Fruit fly (Drosophila melanogaster): ENCODE data around the gene CG13377.

CG13377 gene

DNA sequence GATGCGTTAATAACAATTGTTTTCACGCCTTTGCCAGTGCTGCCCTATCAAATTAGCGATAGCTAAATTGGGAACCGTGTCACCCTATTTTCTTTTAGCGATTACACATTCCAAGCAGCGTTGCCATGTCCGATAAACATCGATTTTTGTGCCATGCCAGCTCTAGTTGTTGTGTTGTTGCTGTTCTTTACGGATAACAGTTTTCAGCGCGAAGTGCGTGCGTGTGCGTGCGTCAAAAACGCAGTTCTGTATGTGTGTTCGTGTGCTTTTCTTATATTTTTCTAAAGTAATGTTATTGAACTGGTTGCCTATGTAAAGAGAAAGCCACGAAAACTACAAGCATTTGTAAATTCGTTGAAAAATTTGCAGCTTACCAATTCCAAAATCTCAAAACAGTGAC is 18.0 kb downstream of the CG13377 start, which contains the start of the genes CG3038 and G9a:
TSS of gene CG3038 (minus strand) at position 55 of the 400 bp plus-strand sequence.
TSS of gene G9a (plus strand) at position 177 of the 400 bp plus-strand sequence.
- no peak for TF ChIP-seq CG6792 (GFP tag; optimal IDR thresholded peaks at IDR 0.05)
- peak; percentile 36 for TF ChIP-seq esn (GFP tag; optimal IDR thresholded peaks at IDR 0.05)
- TF ChIP-seq CG11902 (GFP tag; optimal IDR thresholded peaks at IDR 0.05), result no peak
- TF ChIP-seq Hr38 (GFP tag; optimal IDR thresholded peaks at IDR 0.05), result no peak
- TF ChIP-seq Hr39 (GFP tag; optimal IDR thresholded peaks at IDR 0.05), result no peak
- TF ChIP-seq CG32006 (GFP tag; optimal IDR thresholded peaks at IDR 0.05), result no peak
- no peak for TF ChIP-seq CG8319 (GFP tag; optimal IDR thresholded peaks at IDR 0.05)
- TF ChIP-seq CG7368 (GFP tag; optimal IDR thresholded peaks at IDR 0.05), result no peak
- peak; percentile 53 for TF ChIP-seq Sox14 (GFP tag; optimal IDR thresholded peaks at IDR 0.05)
- no peak for TF ChIP-seq fd59A (GFP tag; optimal IDR thresholded peaks at IDR 0.05)
- peak; percentile 22 for TF ChIP-seq CG31627 (GFP tag; optimal IDR thresholded peaks at IDR 0.05)
- TF ChIP-seq CG6808 (GFP tag; optimal IDR thresholded peaks at IDR 0.05), result no peak
- TF ChIP-seq achi (GFP tag; optimal IDR thresholded peaks at IDR 0.05), result peak; percentile 19
- TF ChIP-seq CG34406 (GFP tag; optimal IDR thresholded peaks at IDR 0.05), result no peak
- TF ChIP-seq eg (GFP tag; IDR thresholded peaks at IDR 0.05), result no peak
- no peak for TF ChIP-seq Eip75B (GFP tag; optimal IDR thresholded peaks at IDR 0.05)
- no peak for TF ChIP-seq CG11294 (GFP tag; IDR thresholded peaks at IDR 0.05)
- TF ChIP-seq CG1621 (tag; optimal IDR thresholded peaks at IDR 0.05), result peak; percentile 42
- peak; percentile 42 for TF ChIP-seq Eip78C (GFP tag)
- TF ChIP-seq CG3919 (GFP tag; optimal IDR thresholded peaks at IDR 0.05), result peak; percentile 5
- TF ChIP-seq cyc (GFP tag; optimal IDR thresholded peaks at IDR 0.05), result peak; percentile 31
- peak; percentile 5 for TF ChIP-seq lz (GFP tag; optimal IDR thresholded peaks at IDR 0.05)
- TF ChIP-seq CG11762 (GFP tag; optimal IDR thresholded peaks at IDR 0.05; ENCODE audit: insufficient read depth), result no peak
- TF ChIP-seq ss (GFP tag; optimal IDR thresholded peaks at IDR 0.05), result peak in 1 of 2 experiments; percentile 47
- TF ChIP-seq CG6854 (GFP tag; optimal IDR thresholded peaks at IDR 0.05), result peak; percentile 9
- no peak for TF ChIP-seq Sox102F (GFP tag; optimal IDR thresholded peaks at IDR 0.05)
- TF ChIP-seq vri (GFP tag; optimal IDR thresholded peaks at IDR 0.05), result peak; percentile 20
- TF ChIP-seq dsx (GFP tag; optimal IDR thresholded peaks at IDR 0.05; ENCODE audit: poor library complexity, severe bottlenecking), result peak; percentile 13
- no peak for TF ChIP-seq CG15336 (GFP tag; IDR thresholded peaks at IDR 0.05)
- no peak for TF ChIP-seq CG9139 (GFP tag; optimal IDR thresholded peaks at IDR 0.05)
- no peak for TF ChIP-seq Sox15 (GFP tag; optimal IDR thresholded peaks at IDR 0.05)
- TF ChIP-seq dac (GFP tag; optimal IDR thresholded peaks at IDR 0.05), result no peak
- no peak for TF ChIP-seq Lpt (GFP tag; optimal IDR thresholded peaks at IDR 0.05)
- no peak for TF ChIP-seq CG4318 (GFP tag; optimal IDR thresholded peaks at IDR 0.05)
- TF ChIP-seq Ets96B (tag; optimal IDR thresholded peaks at IDR 0.05), result no peak
- TF ChIP-seq OdsH (GFP tag; optimal IDR thresholded peaks at IDR 0.05), result no peak
- no peak for TF ChIP-seq Blimp-1 (GFP tag; optimal IDR thresholded peaks at IDR 0.05)
- no peak for TF ChIP-seq Hr4 (GFP tag; optimal IDR thresholded peaks at IDR 0.05)
- no peak for TF ChIP-seq CG16779 (tag; optimal IDR thresholded peaks at IDR 0.05)
- TF ChIP-seq svp (GFP tag), result no peak

All from whole organism, prepupa.